Worm (Caenorhabditis elegans): ENCODE measurements around the gene F54C9.3.

DNA sequence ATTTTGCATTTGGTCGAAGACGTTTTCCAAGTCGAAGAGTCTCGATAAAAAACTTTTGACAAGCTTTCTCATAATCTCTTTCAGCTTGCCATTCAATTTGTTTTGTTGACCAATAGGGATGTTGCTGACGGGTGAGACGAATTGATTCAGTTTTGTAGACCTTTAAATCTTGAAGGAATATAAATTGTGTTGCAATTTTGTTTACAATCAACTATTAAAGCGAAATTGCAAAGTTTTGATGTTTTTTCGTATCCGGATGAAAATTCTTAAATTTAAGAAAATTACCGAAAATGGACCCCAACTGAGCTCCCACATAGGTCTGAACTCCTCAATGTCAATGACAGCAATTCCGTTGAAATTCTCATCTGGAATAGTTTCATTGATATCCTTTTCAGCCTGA lies 49.5 kb upstream of the F54C9.3 start:
- no peak for TF ChIP-seq ceh-30 (tag; optimal IDR thresholded peaks at IDR 0.05)
- no peak for TF ChIP-seq ceh-34 (tag; optimal IDR thresholded peaks at IDR 0.05)
- TF ChIP-seq nhr-11 (tag; optimal IDR thresholded peaks at IDR 0.05): no peak
- no peak for TF ChIP-seq pax-1 (tag; optimal IDR thresholded peaks at IDR 0.05)
- TF ChIP-seq ama-1 (optimal IDR thresholded peaks at IDR 0.05): no peak
- no peak for TF ChIP-seq elt-2 (tag; optimal IDR thresholded peaks at IDR 0.05)
- TF ChIP-seq npax-4 (tag; optimal IDR thresholded peaks at IDR 0.05): no peak
- TF ChIP-seq Y22D7AL.16 (tag; optimal IDR thresholded peaks at IDR 0.05): no peak
- TF ChIP-seq ceh-19 (GFP tag; optimal IDR thresholded peaks at IDR 0.05): no peak
- TF ChIP-seq pqm-1 (tag; optimal IDR thresholded peaks at IDR 0.05): no peak
- no peak for TF ChIP-seq F13H6.1 (tag; optimal IDR thresholded peaks at IDR 0.05)
